Worm (Caenorhabditis elegans): ENCODE results near the gene nspc-16.

DNA sequence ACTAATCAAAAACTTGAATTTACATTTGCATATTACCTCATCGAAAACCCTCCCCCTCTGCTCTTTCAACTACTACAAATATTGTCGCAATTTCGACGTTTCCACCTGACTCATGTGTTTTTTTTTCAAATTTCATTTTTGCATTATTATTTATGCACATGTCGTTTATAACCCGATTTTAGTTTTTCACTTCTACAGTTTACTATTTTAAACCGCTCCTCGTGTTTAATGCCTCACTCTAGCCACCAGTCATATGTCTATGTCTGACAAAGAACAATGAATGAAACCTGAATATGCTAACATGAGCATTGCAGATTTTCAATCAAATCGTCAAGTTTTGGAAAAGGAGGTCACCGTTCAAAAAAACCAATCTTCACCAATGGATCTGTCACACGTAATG, 10.7 kb downstream of the nspc-16 start, which contains the start of gene T24C2.5:
- no peak for TF ChIP-seq ztf-11 (tag; optimal IDR thresholded peaks at IDR 0.05)
- TF ChIP-seq ama-1 (optimal IDR thresholded peaks at IDR 0.05): no peak
- TF ChIP-seq nhr-25 (tag; optimal IDR thresholded peaks at IDR 0.05): no peak
- no peak for TF ChIP-seq ceh-82 (tag; optimal IDR thresholded peaks at IDR 0.05)
- no peak for TF ChIP-seq peb-1 (tag; optimal IDR thresholded peaks at IDR 0.05)
- no peak for TF ChIP-seq mab-5 (tag; optimal IDR thresholded peaks at IDR 0.05)
- TF ChIP-seq elt-3 (tag; optimal IDR thresholded peaks at IDR 0.05): no peak
- TF ChIP-seq egl-27 (tag; optimal IDR thresholded peaks at IDR 0.05): no peak
- TF ChIP-seq aly-2 (tag; optimal IDR thresholded peaks at IDR 0.05): no peak
- no peak for TF ChIP-seq snpc-4 (tag; optimal IDR thresholded peaks at IDR 0.05)
- TF ChIP-seq nhr-12 (tag; optimal IDR thresholded peaks at IDR 0.05): no peak
- TF ChIP-seq lin-11 (tag; optimal IDR thresholded peaks at IDR 0.05): no peak
- TF ChIP-seq nhr-11 (tag; optimal IDR thresholded peaks at IDR 0.05): no peak
